Worm (Caenorhabditis elegans) whole organism, L1 larva: ENCODE data around the gene srh-201.

Experiments
- alr-1 ChIP-seq: fragments of 200-800 bp; sonication (Bioruptor generic); optimal IDR thresholded peaks from 2 replicates; lab custom pipeline; 2018; ENCODE audit warnings: borderline replicate concordance, mild to moderate bottlenecking, missing genetic modification characterization, missing compliant biosample characterization
- ama-1 ChIP-seq: fragments of 150-350 bp; optimal IDR thresholded peaks from 2 replicates; lab custom pipeline; 2014
- ces-1 ChIP-seq: fragments of 150-350 bp; optimal IDR thresholded peaks from 2 replicates; lab custom pipeline; 2014; ENCODE audit warnings: missing biosample characterization, missing genetic modification reagents, missing genetic modification characterization
- fkh-10 ChIP-seq: sonication (generic microtip); optimal IDR thresholded peaks from 2 replicates; lab custom pipeline; 2017; ENCODE audit warnings: missing biosample characterization, missing genetic modification reagents, missing genetic modification characterization
- fkh-8 ChIP-seq: sonication (generic microtip); optimal IDR thresholded peaks from 2 replicates; lab custom pipeline; 2016; ENCODE audit warnings: mild to moderate bottlenecking, missing genetic modification characterization, missing compliant biosample characterization
- isw-1 ChIP-seq: fragments of 200-800 bp; sonication (Bioruptor generic); IDR thresholded peaks from 2 replicates; pipeline ENCODE4 v1.3.6; 2022; ENCODE audit warnings: missing genetic modification characterization, missing compliant biosample characterization
- lin-13 ChIP-seq: fragments of 150-350 bp; optimal IDR thresholded peaks from 2 replicates; lab custom pipeline; 2014; ENCODE audit warnings: missing biosample characterization, missing genetic modification reagents, missing genetic modification characterization
- lin-39 ChIP-seq: fragments of 150-350 bp; optimal IDR thresholded peaks from 2 replicates; lab custom pipeline; 2014; ENCODE audit warnings: missing biosample characterization, missing genetic modification reagents, missing genetic modification characterization
- mdl-1 ChIP-seq, 2 experiments: fragments of 150-350 bp; optimal IDR thresholded peaks; 2 replicates each; lab custom pipeline; 2014 to 2017; ENCODE audit warnings: missing biosample characterization in 2 of 2, missing genetic modification characterization in 2 of 2, inconsistent platforms in 1 of 2
- mep-1 ChIP-seq: fragments of 150-350 bp; optimal IDR thresholded peaks from 2 replicates; lab custom pipeline; 2014; ENCODE audit warnings: missing biosample characterization, missing genetic modification characterization
- nhr-76 ChIP-seq: sonication (generic microtip); optimal IDR thresholded peaks from 2 replicates; lab custom pipeline; 2017; ENCODE audit warnings: missing biosample characterization, missing genetic modification characterization
- nhr-90 ChIP-seq: sonication (generic microtip); optimal IDR thresholded peaks from 2 replicates; lab custom pipeline; 2016; ENCODE audit warnings: mild to moderate bottlenecking, missing genetic modification characterization, missing compliant biosample characterization; ENCODE audit not compliant: poor library complexity
- rnt-1 ChIP-seq: sonication (generic microtip); optimal IDR thresholded peaks from 2 replicates; lab custom pipeline; 2016; ENCODE audit warnings: mild to moderate bottlenecking, missing genetic modification characterization, moderate library complexity, missing compliant biosample characterization
- ztf-4 ChIP-seq: fragments of 150-350 bp; optimal IDR thresholded peaks from 2 replicates; lab custom pipeline; 2014; ENCODE audit warnings: missing biosample characterization, missing genetic modification characterization

DNA sequence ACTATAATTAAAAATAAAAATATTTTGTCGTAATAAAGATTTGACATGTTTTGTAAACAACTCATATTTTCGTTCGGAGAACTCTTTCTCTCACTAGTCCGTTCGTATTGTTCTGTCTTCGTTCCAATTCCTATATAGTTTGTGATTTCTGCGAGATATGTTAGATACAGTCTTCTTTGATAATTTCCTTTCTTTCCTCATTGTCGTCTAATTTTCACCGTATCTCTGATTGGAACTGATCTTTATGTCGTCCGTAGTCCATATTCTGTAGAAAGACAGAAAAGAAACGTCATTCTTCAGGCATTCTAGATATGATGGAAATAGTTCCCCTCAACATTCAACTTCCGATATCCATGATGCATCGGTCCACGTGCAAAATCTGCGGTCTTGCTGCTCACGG, 31.2 kb upstream of the srh-201 start, which contains the start of gene nhr-30:
- no peak for TF ChIP-seq lin-39 (tag; lab: Kevin White, UChicago)
- TF ChIP-seq isw-1 (GFP tag; lab: Robert Waterston, UW) = no peak
- TF ChIP-seq mep-1 = no peak
- no peak for TF ChIP-seq mdl-1 (tag; optimal IDR thresholded peaks at IDR 0.05; lab: Kevin White, UChicago)
- no peak for TF ChIP-seq nhr-90 (tag; lab: Kevin White, UChicago)
- no peak for TF ChIP-seq ces-1 (GFP tag; lab: Kevin White, UChicago)
- no peak for TF ChIP-seq ama-1
- TF ChIP-seq lin-13 (GFP tag; lab: Kevin White, UChicago) = no peak
- TF ChIP-seq alr-1 = no peak
- TF ChIP-seq rnt-1 = no peak
- TF ChIP-seq nhr-76 (tag; lab: Kevin White, UChicago) = no peak
- TF ChIP-seq fkh-10 (GFP tag; lab: Kevin White, UChicago) = no peak
- TF ChIP-seq fkh-8 = no peak
- no peak for TF ChIP-seq ztf-4
